Worm (Caenorhabditis elegans): ENCODE measurements around the gene cls-3.

The cls-3 gene

DNA sequence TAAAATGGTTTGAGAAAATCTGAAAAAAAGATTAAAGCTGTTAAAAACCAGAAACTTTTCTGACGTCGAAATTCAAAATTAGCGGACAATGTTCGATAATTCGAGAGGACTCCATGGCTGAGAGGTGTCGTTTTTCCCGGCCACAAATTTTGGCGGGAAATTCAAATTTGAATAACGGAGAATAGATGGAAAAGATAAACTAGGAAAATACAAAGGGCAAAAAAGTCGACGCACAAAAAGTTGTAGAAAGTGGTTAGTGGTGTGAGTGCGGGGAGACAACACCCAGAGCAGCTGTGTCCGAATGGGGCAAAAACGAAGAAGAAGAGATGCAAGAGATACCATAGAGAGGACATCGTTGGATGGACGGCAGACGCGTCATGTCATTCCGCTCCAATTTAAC lies at the start of gene cls-3:
Gene cls-3 (minus strand): TSS at position 19 of the 400 bp plus-strand sequence.
- no peak for TF ChIP-seq klf-2 (GFP tag; conservative IDR thresholded peaks at IDR 0.05)
- TF ChIP-seq ztf-29 (GFP tag; IDR thresholded peaks at IDR 0.05): no peak
- TF ChIP-seq T22C8.4 (GFP tag; IDR thresholded peaks at IDR 0.05): no peak

DNA sequence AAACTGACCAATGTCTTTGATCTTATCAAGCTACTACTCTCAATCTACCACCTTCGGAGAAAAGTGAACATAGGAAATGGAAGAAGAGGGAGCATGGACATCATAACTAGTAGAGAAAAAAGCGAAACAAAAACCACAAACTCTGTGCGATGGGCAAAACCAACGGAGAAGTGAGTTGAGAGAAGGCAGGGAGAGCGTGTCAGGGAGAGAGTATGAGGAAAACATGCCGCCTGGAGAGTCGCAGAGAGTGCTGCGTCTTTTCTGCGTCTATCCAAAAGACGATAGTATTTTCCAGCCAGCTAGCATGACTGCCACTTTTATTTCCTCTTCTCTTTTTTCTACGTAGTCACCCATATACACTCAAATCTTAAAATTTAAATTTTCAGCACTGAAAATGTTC lies 49.1 kb upstream of the cls-3 start, which contains the start of gene saeg-2:
Gene saeg-2 (plus strand): TSS at position 381 of the 400 bp plus-strand sequence.
- 0 out of 2 replicates have a peak, but pooled peaks have one; percentile 7 for TF ChIP-seq ztf-23 (GFP tag; IDR thresholded peaks at IDR 0.05)
- TF ChIP-seq T22C8.4 (GFP tag; IDR thresholded peaks at IDR 0.05): no peak
- no peak for TF ChIP-seq tab-1 (GFP tag; IDR thresholded peaks at IDR 0.05)
- TF ChIP-seq med-1 (GFP tag; optimal IDR thresholded peaks at IDR 0.05; ENCODE audit: insufficient read depth): no peak

DNA sequence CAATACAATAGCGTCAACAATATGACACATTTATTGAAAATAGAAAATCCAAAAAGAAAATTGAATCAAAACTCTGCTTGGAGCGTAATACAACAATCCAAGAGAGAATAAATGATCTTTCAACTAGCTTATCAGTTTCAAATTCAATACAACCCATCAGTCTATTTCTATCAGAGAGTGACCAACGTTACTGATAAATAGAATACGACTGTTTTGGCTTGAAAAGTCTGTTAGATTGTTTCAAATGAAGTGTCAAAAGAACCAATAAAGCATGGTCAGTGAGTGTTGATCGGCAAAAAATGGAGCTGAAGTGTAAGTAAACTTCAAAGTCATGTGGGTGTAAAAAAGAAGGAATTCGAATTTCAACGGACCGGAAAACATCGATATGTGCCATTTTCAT lies 46.7 kb upstream of the cls-3 start:
- no peak for TF ChIP-seq ztf-29 (GFP tag; IDR thresholded peaks at IDR 0.05)
- no peak for TF ChIP-seq flt-1 (GFP tag; IDR thresholded peaks at IDR 0.05)
- no peak for TF ChIP-seq ztf-23 (GFP tag; IDR thresholded peaks at IDR 0.05)
- no peak for TF ChIP-seq cog-1 (tag; optimal IDR thresholded peaks at IDR 0.05)
- no peak for TF ChIP-seq med-1 (GFP tag; optimal IDR thresholded peaks at IDR 0.05; ENCODE audit: insufficient read depth)
- TF ChIP-seq T22C8.4 (GFP tag; IDR thresholded peaks at IDR 0.05): no peak
- no peak for TF ChIP-seq klf-2 (GFP tag; conservative IDR thresholded peaks at IDR 0.05)
- no peak for TF ChIP-seq ref-1 (GFP tag; conservative IDR thresholded peaks at IDR 0.05)
- no peak for TF ChIP-seq tab-1 (GFP tag; IDR thresholded peaks at IDR 0.05)

DNA sequence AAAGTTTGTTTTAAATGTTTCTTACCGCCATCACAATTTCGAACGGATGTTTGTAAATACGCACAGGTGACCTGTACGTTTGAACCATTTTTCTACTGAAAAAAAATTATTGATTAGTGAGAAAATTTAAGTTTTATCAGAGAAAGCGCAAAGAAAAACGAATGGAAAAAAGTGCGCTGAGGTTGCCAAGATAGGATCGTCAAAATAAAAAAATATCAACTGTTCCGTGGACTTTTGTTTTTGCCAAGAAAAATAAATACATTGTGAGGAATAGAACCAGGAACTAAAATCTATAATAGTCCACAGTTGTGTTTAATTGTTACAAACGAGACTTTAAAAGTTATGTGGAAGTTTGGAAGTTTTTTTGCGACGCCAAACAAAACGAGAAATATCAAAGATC lies 45.3 kb upstream of the cls-3 start, which contains the start of gene T23G5.2:
Gene T23G5.2 (minus strand): TSS at position 101 of the 400 bp plus-strand sequence.
- TF ChIP-seq ztf-29 (GFP tag; IDR thresholded peaks at IDR 0.05): no peak
- TF ChIP-seq klf-2 (GFP tag; conservative IDR thresholded peaks at IDR 0.05): no peak
- TF ChIP-seq cog-1 (tag; optimal IDR thresholded peaks at IDR 0.05): no peak
- TF ChIP-seq ref-1 (GFP tag; conservative IDR thresholded peaks at IDR 0.05): no peak

DNA sequence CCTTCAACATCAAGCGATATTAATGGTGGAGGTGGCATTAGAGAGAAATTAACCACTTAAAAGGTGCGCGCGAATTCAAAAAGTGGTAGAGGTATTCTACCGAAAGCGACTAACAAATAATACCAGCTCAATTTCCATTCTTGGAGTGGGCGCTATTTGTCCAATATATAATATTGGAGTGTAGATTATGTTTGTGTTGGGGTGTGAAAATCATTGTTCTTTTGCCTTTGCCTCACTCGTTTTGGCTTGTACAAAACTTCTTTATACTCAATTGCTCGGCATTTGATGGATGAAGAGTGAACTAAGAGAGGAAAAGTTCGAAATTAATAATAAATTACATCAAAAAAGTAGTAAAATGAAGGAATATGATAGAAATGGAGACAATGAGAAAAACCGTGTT lies 40.3 kb upstream of the cls-3 start, which contains the start of gene T23G5.3:
Gene T23G5.3 (minus strand): TSS at position 101 of the 400 bp plus-strand sequence.
- no peak for TF ChIP-seq flt-1 (GFP tag; IDR thresholded peaks at IDR 0.05)
- TF ChIP-seq ztf-23 (GFP tag; IDR thresholded peaks at IDR 0.05): no peak
- TF ChIP-seq ztf-29 (GFP tag; IDR thresholded peaks at IDR 0.05): no peak
- no peak for TF ChIP-seq klf-2 (GFP tag; conservative IDR thresholded peaks at IDR 0.05)
- no peak for TF ChIP-seq med-1 (GFP tag; optimal IDR thresholded peaks at IDR 0.05; ENCODE audit: insufficient read depth)
- TF ChIP-seq T22C8.4 (GFP tag; IDR thresholded peaks at IDR 0.05): no peak
- no peak for TF ChIP-seq tab-1 (GFP tag; IDR thresholded peaks at IDR 0.05)
- no peak for TF ChIP-seq ref-1 (GFP tag; conservative IDR thresholded peaks at IDR 0.05)
- no peak for TF ChIP-seq cog-1 (tag; optimal IDR thresholded peaks at IDR 0.05)

DNA sequence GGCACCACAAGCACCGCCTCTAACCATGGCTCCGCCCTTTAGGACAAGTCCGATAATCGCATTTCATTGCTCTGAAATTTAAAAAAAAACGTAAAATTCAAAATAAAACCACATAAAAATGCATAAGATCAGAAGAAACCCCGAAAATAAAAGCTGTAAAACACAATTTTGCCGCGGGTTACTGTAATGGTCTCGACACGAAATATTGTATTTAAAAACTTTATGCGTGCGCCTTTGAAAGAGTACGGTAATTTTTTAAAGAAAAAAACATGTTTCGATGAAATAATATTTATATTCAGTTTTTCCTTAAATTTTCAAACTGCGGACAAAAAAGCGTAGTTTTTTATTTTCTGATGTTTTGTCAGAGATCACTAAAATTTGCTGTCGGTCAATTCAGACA lies 37.8 kb upstream of the cls-3 start, which contains the start of gene rnr-1:
Gene rnr-1 (minus strand): TSS at position 77 of the 400 bp plus-strand sequence.
- TF ChIP-seq flt-1 (GFP tag; IDR thresholded peaks at IDR 0.05) (no peak), T22C8.4 (GFP tag; IDR thresholded peaks at IDR 0.05) (no peak), ztf-23 (GFP tag; IDR thresholded peaks at IDR 0.05) (no peak), tab-1 (GFP tag; IDR thresholded peaks at IDR 0.05) (no peak), med-1 (GFP tag; optimal IDR thresholded peaks at IDR 0.05; ENCODE audit: insufficient read depth) (no peak), klf-2 (GFP tag; conservative IDR thresholded peaks at IDR 0.05) (no peak), ref-1 (GFP tag; conservative IDR thresholded peaks at IDR 0.05) (no peak), cog-1 (tag; optimal IDR thresholded peaks at IDR 0.05) (no peak), ztf-29 (GFP tag; IDR thresholded peaks at IDR 0.05) (no peak)

DNA sequence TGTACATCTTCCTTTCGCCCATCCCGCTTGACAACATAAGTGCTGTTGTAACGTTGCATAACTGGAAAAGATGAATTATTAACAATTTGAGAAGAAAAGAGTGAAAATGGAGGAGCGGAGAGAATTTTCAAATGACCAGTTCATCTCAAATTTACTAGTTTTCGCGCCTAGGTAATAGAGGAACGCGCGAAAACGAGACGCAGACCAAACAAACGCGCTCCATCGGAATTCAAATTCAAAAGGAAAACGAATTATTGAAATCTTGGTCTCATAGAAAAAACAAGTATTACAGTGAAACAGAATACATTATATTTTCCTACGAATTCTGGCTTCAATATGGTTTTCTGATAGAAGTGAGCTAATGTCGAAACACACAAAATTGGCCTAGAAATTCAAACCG lies 37.3 kb upstream of the cls-3 start:
- TF ChIP-seq ref-1 (GFP tag; conservative IDR thresholded peaks at IDR 0.05): no peak
- TF ChIP-seq flt-1 (GFP tag; IDR thresholded peaks at IDR 0.05): no peak
- no peak for TF ChIP-seq tab-1 (GFP tag; IDR thresholded peaks at IDR 0.05)
- no peak for TF ChIP-seq med-1 (GFP tag; optimal IDR thresholded peaks at IDR 0.05; ENCODE audit: insufficient read depth)
- TF ChIP-seq ztf-23 (GFP tag; IDR thresholded peaks at IDR 0.05): no peak
- TF ChIP-seq ztf-29 (GFP tag; IDR thresholded peaks at IDR 0.05): no peak
- TF ChIP-seq T22C8.4 (GFP tag; IDR thresholded peaks at IDR 0.05): no peak
- TF ChIP-seq cog-1 (tag; optimal IDR thresholded peaks at IDR 0.05): no peak
- no peak for TF ChIP-seq klf-2 (GFP tag; conservative IDR thresholded peaks at IDR 0.05)

DNA sequence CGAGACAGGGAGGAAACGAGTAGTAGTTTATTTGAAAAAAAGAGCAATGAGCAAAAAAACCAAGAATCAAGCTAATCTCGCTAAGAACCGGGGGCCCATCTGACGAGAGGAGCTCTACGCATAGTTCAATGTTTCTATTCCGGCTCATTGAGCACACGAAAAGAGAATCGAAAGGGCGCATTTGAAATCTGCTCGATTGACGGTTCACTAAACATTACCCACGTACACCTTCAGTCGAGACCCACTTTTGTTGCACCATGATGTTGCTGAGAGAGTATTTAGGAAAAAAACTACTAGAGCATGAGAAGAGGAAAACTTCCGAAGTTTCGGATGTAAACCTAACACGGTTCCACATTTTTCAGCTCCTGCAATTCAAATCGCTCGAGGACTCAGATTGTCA lies 34.1 kb upstream of the cls-3 start:
- TF ChIP-seq ref-1 (GFP tag; conservative IDR thresholded peaks at IDR 0.05): no peak
- TF ChIP-seq ztf-23 (GFP tag; IDR thresholded peaks at IDR 0.05): no peak
- no peak for TF ChIP-seq flt-1 (GFP tag; IDR thresholded peaks at IDR 0.05)
- TF ChIP-seq klf-2 (GFP tag; conservative IDR thresholded peaks at IDR 0.05): no peak

DNA sequence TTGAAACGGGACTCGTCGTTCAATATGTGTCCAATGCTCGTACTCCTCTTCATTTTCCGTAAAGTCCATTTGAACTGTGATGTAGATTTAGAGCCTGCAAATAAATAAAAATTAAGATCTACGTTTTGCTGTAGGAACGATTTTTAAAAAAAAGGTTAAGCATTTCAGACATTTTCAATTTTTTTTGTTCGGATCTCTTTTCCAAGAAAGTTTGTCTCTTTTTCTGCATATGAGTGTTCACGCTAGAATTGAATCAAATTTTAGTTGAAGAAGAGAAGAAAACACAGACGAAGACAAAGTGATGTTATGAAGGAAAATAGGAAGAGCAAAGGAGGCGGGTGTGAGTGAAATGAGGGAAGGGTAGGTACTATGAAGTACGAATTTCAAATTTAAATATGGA lies 24.5 kb upstream of the cls-3 start, which contains the start of gene npr-29:
Gene npr-29 (minus strand): TSS at position 101 of the 400 bp plus-strand sequence.
- TF ChIP-seq klf-2 (GFP tag; conservative IDR thresholded peaks at IDR 0.05) (no peak), T22C8.4 (GFP tag; IDR thresholded peaks at IDR 0.05) (no peak), ref-1 (GFP tag; conservative IDR thresholded peaks at IDR 0.05) (no peak), ztf-23 (GFP tag; IDR thresholded peaks at IDR 0.05) (no peak), tab-1 (GFP tag; IDR thresholded peaks at IDR 0.05) (no peak)

DNA sequence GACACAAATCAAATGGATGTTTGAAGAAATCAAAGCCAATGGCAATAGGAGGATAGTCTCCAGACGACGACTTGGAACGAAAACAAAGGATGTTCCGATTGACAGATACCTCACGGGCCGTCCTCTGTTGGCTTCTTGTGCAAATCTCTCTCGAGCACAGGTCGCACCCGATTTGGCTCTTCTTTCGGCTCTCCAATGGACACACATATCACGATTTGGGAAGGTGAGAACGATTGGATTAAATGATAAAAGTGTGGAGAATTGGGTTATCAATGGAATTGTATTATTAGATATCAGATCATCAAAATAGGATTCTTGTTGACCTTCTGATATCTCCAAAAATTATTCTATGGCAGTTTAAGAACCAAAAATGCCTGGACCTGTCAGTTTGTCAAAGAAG lies 15.3 kb upstream of the cls-3 start, which contains the start of gene ZC84.1:
Gene ZC84.1 (minus strand): TSS at position 101 of the 400 bp plus-strand sequence.
- TF ChIP-seq med-1 (GFP tag; optimal IDR thresholded peaks at IDR 0.05; ENCODE audit: insufficient read depth) (no peak), klf-2 (GFP tag; conservative IDR thresholded peaks at IDR 0.05) (no peak), flt-1 (GFP tag; IDR thresholded peaks at IDR 0.05) (no peak), ztf-23 (GFP tag; IDR thresholded peaks at IDR 0.05) (no peak), T22C8.4 (GFP tag; IDR thresholded peaks at IDR 0.05) (no peak), ztf-29 (GFP tag; IDR thresholded peaks at IDR 0.05) (no peak), cog-1 (tag; optimal IDR thresholded peaks at IDR 0.05) (no peak), ref-1 (GFP tag; conservative IDR thresholded peaks at IDR 0.05) (no peak), tab-1 (GFP tag; IDR thresholded peaks at IDR 0.05) (no peak)

Measured in whole organism, midembryonic.